Worm (Caenorhabditis elegans) whole organism, L2 larva: ENCODE results near the gene clec-132.

Experiments used
- R02D3.7 ChIP-seq: fragments of 150-350 bp; optimal IDR thresholded peaks from 2 replicates; lab custom pipeline; 2014; ENCODE audit warnings: missing biosample characterization, missing genetic modification characterization
- nhr-12 ChIP-seq: fragments of 150-350 bp; optimal IDR thresholded peaks from 2 replicates; lab custom pipeline; 2014; ENCODE audit warnings: missing biosample characterization, missing genetic modification characterization
- nhr-21 ChIP-seq: fragments of 150-350 bp; optimal IDR thresholded peaks from 2 replicates; lab custom pipeline; 2014; ENCODE audit warnings: missing biosample characterization, missing genetic modification characterization
- unc-55 ChIP-seq: fragments of 150-350 bp; sonication (generic microtip); optimal IDR thresholded peaks from 3 replicates; lab custom pipeline; 2014; ENCODE audit warnings: missing biosample characterization, missing genetic modification reagents, missing genetic modification characterization
- ztf-4 ChIP-seq: fragments of 150-350 bp; optimal IDR thresholded peaks from 2 replicates; lab custom pipeline; 2014; ENCODE audit warnings: missing biosample characterization, missing genetic modification characterization

ce11 chrII:3528256-3528655, 48.6 kb upstream of the clec-132 start, which contains the start of gene ncs-6:
- TF ChIP-seq R02D3.7, result no peak
- TF ChIP-seq unc-55, result no peak
- TF ChIP-seq nhr-21 (tag; lab: Kevin White, UChicago), result no peak
- no peak for TF ChIP-seq ztf-4 (tag; lab: Kevin White, UChicago)
- TF ChIP-seq nhr-12, result no peak
